Worm (Caenorhabditis elegans) whole organism, L3 larva: ENCODE results near the gene C47D12.2.

Experiments used
- R02D3.7 ChIP-seq: fragments of 150-350 bp; optimal IDR thresholded peaks from 2 replicates; lab custom pipeline; 2014; ENCODE audit warnings: missing biosample characterization, missing genetic modification characterization
- ZK546.5 ChIP-seq: sonication (generic microtip); optimal IDR thresholded peaks from 2 replicates; lab custom pipeline; 2017; ENCODE audit warnings: missing biosample characterization, missing genetic modification characterization
- ama-1 ChIP-seq: fragments of 150-350 bp; optimal IDR thresholded peaks from 2 replicates; lab custom pipeline; 2018
- ceh-16 ChIP-seq: sonication (generic microtip); optimal IDR thresholded peaks from 2 replicates; lab custom pipeline; 2017; ENCODE audit warnings: missing biosample characterization, missing genetic modification characterization
- ceh-82 ChIP-seq: fragments of 150-350 bp; optimal IDR thresholded peaks from 2 replicates; lab custom pipeline; 2014; ENCODE audit warnings: missing biosample characterization, missing genetic modification characterization
- ceh-9 ChIP-seq: sonication (generic microtip); optimal IDR thresholded peaks from 2 replicates; lab custom pipeline; 2018; ENCODE audit warnings: missing biosample characterization, missing genetic modification characterization
- daf-12 ChIP-seq: fragments of 150-350 bp; optimal IDR thresholded peaks from 2 replicates; lab custom pipeline; 2014; ENCODE audit warnings: missing biosample characterization, missing genetic modification reagents, missing genetic modification characterization
- egl-27 ChIP-seq: sonication (generic microtip); optimal IDR thresholded peaks from 4 replicates; lab custom pipeline; 2017; ENCODE audit warnings: missing biosample characterization, missing genetic modification reagents, missing genetic modification characterization
- egl-5 ChIP-seq: fragments of 150-350 bp; optimal IDR thresholded peaks from 2 replicates; lab custom pipeline; 2017; ENCODE audit warnings: missing biosample characterization, missing genetic modification reagents, missing genetic modification characterization, inconsistent platforms
- elt-2 ChIP-seq: sonication (generic microtip); optimal IDR thresholded peaks from 2 replicates; lab custom pipeline; 2016; ENCODE audit warnings: missing genetic modification reagents, mild to moderate bottlenecking, missing genetic modification characterization, missing compliant biosample characterization
- fos-1 ChIP-seq: fragments of 150-350 bp; optimal IDR thresholded peaks from 2 replicates; lab custom pipeline; 2014; ENCODE audit warnings: missing biosample characterization, missing genetic modification characterization
- hmg-11 ChIP-seq: sonication (generic microtip); optimal IDR thresholded peaks from 2 replicates; lab custom pipeline; 2016; ENCODE audit warnings: missing genetic modification characterization, missing compliant biosample characterization
- jun-1 ChIP-seq: fragments of 150-350 bp; optimal IDR thresholded peaks from 2 replicates; lab custom pipeline; 2014; ENCODE audit warnings: missing biosample characterization, missing genetic modification reagents, missing genetic modification characterization
- lin-15B ChIP-seq: fragments of 150-350 bp; optimal IDR thresholded peaks from 2 replicates; lab custom pipeline; 2014; ENCODE audit warnings: missing biosample characterization, missing genetic modification characterization
- lin-39 ChIP-seq: fragments of 150-350 bp; optimal IDR thresholded peaks from 2 replicates; lab custom pipeline; 2018; ENCODE audit warnings: missing biosample characterization, missing genetic modification reagents, missing genetic modification characterization
- lsy-12 ChIP-seq: sonication (generic microtip); optimal IDR thresholded peaks from 2 replicates; lab custom pipeline; 2016; ENCODE audit warnings: mild to moderate bottlenecking, missing genetic modification characterization, missing compliant biosample characterization
- mdl-1 ChIP-seq: fragments of 150-350 bp; optimal IDR thresholded peaks from 2 replicates; lab custom pipeline; 2014; ENCODE audit warnings: missing biosample characterization, missing genetic modification characterization
- mml-1 ChIP-seq: fragments of 150-350 bp; sonication (generic microtip); optimal IDR thresholded peaks from 3 replicates; lab custom pipeline; 2014; ENCODE audit warnings: missing biosample characterization, missing genetic modification characterization
- nfya-1 ChIP-seq: sonication (generic microtip); optimal IDR thresholded peaks from 2 replicates; lab custom pipeline; 2017; ENCODE audit warnings: missing genetic modification characterization, mild to moderate bottlenecking, missing compliant biosample characterization, antibody characterized with exemption, moderate library complexity; ENCODE audit not compliant: insufficient read depth
- nhr-11 ChIP-seq: fragments of 150-350 bp; optimal IDR thresholded peaks from 2 replicates; lab custom pipeline; 2014; ENCODE audit warnings: missing biosample characterization, missing genetic modification characterization
- nhr-12 ChIP-seq: fragments of 150-350 bp; optimal IDR thresholded peaks from 2 replicates; lab custom pipeline; 2014; ENCODE audit warnings: missing biosample characterization, missing genetic modification characterization
- nhr-23 ChIP-seq: fragments of 150-350 bp; optimal IDR thresholded peaks from 2 replicates; lab custom pipeline; 2014; ENCODE audit warnings: missing biosample characterization, missing genetic modification reagents, missing genetic modification characterization
- nhr-237 ChIP-seq: fragments of 150-350 bp; optimal IDR thresholded peaks from 2 replicates; lab custom pipeline; 2014; ENCODE audit warnings: missing biosample characterization, missing genetic modification characterization
- nhr-25 ChIP-seq: sonication (generic microtip); optimal IDR thresholded peaks from 2 replicates; lab custom pipeline; 2017; ENCODE audit warnings: missing biosample characterization, missing genetic modification characterization
- nhr-28 ChIP-seq: fragments of 150-350 bp; optimal IDR thresholded peaks from 2 replicates; lab custom pipeline; 2014; ENCODE audit warnings: missing biosample characterization, missing genetic modification characterization
- nhr-67 ChIP-seq: fragments of 150-350 bp; optimal IDR thresholded peaks from 2 replicates; lab custom pipeline; 2014; ENCODE audit warnings: missing biosample characterization, missing genetic modification characterization
- nhr-76 ChIP-seq: fragments of 150-350 bp; sonication (generic microtip); optimal IDR thresholded peaks from 5 replicates; lab custom pipeline; 2014; ENCODE audit warnings: missing biosample characterization, missing genetic modification characterization
- nhr-77 ChIP-seq: fragments of 150-350 bp; optimal IDR thresholded peaks from 2 replicates; lab custom pipeline; 2014; ENCODE audit warnings: missing biosample characterization, missing genetic modification characterization
- pha-4 ChIP-seq: fragments of 150-350 bp; optimal IDR thresholded peaks from 2 replicates; lab custom pipeline; 2014; ENCODE audit warnings: missing biosample characterization, missing genetic modification reagents, missing genetic modification characterization
- pqm-1 ChIP-seq: fragments of 150-350 bp; optimal IDR thresholded peaks from 2 replicates; lab custom pipeline; 2017; ENCODE audit warnings: missing biosample characterization, missing genetic modification characterization, inconsistent platforms
- sea-2 ChIP-seq: fragments of 150-350 bp; sonication (generic microtip); optimal IDR thresholded peaks from 4 replicates; lab custom pipeline; 2014; ENCODE audit warnings: missing biosample characterization, missing genetic modification reagents, missing genetic modification characterization
- skn-1 ChIP-seq: fragments of 150-350 bp; optimal IDR thresholded peaks from 2 replicates; lab custom pipeline; 2014; ENCODE audit warnings: missing biosample characterization, missing genetic modification characterization
- snpc-4 ChIP-seq: fragments of 150-350 bp; optimal IDR thresholded peaks from 2 replicates; lab custom pipeline; 2014; ENCODE audit warnings: missing biosample characterization, missing genetic modification characterization
- tbx-2 ChIP-seq: sonication (generic microtip); optimal IDR thresholded peaks from 2 replicates; lab custom pipeline; 2016; ENCODE audit warnings: mild to moderate bottlenecking, missing genetic modification characterization, missing compliant biosample characterization
- unc-39 ChIP-seq: sonication (generic microtip); optimal IDR thresholded peaks from 4 replicates; lab custom pipeline; 2017; ENCODE audit warnings: missing biosample characterization, missing genetic modification characterization
- ztf-11 ChIP-seq: fragments of 150-350 bp; optimal IDR thresholded peaks from 2 replicates; lab custom pipeline; 2014; ENCODE audit warnings: missing biosample characterization, missing genetic modification characterization

C47D12.2 gene

DNA sequence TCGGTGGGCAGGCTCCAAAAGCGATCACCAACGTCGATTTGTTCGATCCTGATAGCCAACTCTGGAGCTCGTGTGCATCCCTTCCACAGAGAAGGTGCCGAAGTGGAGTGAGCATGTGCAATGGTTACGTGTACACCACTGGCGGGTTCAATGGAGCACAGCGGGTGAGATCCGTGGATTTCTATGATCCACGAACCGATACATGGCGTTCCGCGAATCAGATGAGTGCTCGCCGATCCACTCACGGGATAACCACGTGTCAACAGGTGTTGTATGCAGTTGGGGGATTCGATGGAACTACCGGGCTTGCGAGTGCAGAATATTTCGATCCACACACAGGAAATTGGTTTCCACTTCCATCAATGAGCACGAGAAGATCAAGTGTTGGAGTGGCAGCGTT lies 14.8 kb downstream of the C47D12.2 start:
- TF ChIP-seq ceh-16 = no peak
- TF ChIP-seq egl-27 (tag; lab: Kevin White, UChicago) = no peak
- no peak for TF ChIP-seq daf-12 (tag; lab: Kevin White, UChicago)
- TF ChIP-seq nhr-23 = no peak

ce11 chrII:11694432-11694831 lies 18.3 kb downstream of the C47D12.2 start:
- TF ChIP-seq lin-15B (tag; lab: Kevin White, UChicago) = peak; percentile 31
- peak; percentile 40 for TF ChIP-seq lin-39 (tag; lab: Kevin White, UChicago)
- peak; percentile 45 for TF ChIP-seq nfya-1 (tag; lab: Kevin White, UChicago)
- TF ChIP-seq ceh-9 (tag; lab: Kevin White, UChicago) = no peak
- peak; percentile 56 for TF ChIP-seq snpc-4 (tag; lab: Kevin White, UChicago)
- peak; percentile 47 for TF ChIP-seq nhr-23
- peak; percentile 7 for TF ChIP-seq elt-2 (tag; lab: Kevin White, UChicago)
- peak; percentile 59 for TF ChIP-seq pha-4 (tag; lab: Kevin White, UChicago)
- no peak for TF ChIP-seq nhr-76 (tag; lab: Kevin White, UChicago)
- no peak for TF ChIP-seq lsy-12
- TF ChIP-seq hmg-11 = peak; percentile 57

DNA sequence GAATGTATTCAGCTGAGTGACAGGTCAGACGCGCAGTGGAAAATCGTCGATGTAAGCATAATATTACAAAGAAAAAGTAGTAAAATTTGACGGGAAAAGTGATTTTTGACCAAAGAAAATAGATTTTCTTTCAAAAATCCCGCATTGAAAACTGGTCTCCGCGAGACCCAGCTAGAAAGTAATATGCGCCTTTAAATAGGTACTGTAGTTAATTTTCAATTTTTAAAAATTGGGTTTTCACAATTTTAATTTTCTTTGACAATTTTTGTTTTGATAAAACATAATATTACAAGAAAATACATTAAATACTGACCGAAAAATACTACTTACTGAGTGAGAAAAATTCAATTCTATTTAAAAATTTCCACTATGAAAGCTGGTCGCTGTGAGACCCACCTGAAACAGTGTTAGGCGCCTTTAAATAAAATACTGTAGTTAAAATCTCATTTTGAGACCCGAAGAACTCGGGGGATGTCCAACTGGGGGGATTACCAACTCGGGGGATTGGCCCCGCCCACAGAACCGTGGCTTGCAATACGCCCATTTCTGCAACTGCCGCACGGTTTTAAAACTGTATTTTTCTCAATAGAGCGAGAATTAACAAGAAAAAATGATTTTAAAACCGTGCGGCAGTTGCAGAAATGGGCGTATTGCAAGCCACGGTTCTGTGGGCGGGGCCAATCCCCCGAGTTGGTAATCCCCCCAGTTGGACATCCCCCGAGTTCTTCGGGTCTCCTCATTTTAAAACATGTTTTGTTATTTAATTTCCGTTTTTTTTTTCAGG lies 19.2 kb downstream of the C47D12.2 start, which contains the start of gene tars-1:
tars-1 (minus strand) TSS at position 497 of the 784 bp plus-strand sequence.
- TF ChIP-seq nhr-23 = peak; percentile 21

ce11 chrII:11695945-11696270 lies 19.8 kb downstream of the C47D12.2 start, which contains the start of gene xpf-1:
xpf-1 (plus strand) TSS chrII:11696171.
- TF ChIP-seq nhr-12 (tag; lab: Kevin White, UChicago) (no peak), nhr-28 (no peak), egl-27 (tag; lab: Kevin White, UChicago) (no peak), mdl-1 (tag; lab: Kevin White, UChicago) (no peak), ceh-82 (tag; lab: Kevin White, UChicago) (no peak), fos-1 (tag; lab: Kevin White, UChicago) (no peak), ztf-11 (no peak), skn-1 (no peak), mml-1 (tag; lab: Kevin White, UChicago) (no peak), nhr-77 (no peak), nhr-25 (tag; lab: Kevin White, UChicago) (no peak), hmg-11 (no peak), lin-39 (tag; lab: Kevin White, UChicago) (no peak), tbx-2 (tag; lab: Kevin White, UChicago) (no peak), egl-5 (no peak), nhr-67 (tag; lab: Kevin White, UChicago) (no peak), pqm-1 (tag; lab: Kevin White, UChicago) (no peak), nhr-11 (no peak), sea-2 (GFP tag; lab: Kevin White, UChicago) (no peak)
- TF ChIP-seq, all 47 proteins: peak for 0

DNA sequence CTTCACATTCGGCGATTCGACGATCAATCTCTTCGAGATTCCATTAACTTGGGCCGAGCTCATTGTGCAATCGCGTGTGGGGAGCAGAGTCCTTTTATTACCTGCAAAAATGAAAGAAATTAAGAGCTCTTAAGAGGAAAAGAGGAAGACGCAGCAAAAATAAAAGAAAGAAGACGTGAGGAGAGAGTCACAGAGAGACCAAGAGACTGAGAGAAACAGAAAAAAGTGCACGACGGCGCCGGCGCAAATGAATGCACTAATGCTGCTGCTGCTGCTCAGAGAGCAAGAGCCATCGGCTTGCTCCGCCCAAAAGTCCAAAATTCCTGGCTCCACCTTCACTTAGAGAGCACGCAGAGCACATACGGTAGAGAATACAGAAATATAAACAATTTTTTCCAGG lies 24.1 kb downstream of the C47D12.2 start, which contains the start of gene inos-1:
inos-1 (minus strand) TSS at position 101 of the 400 bp plus-strand sequence.
- no peak for TF ChIP-seq unc-39 (tag; lab: Kevin White, UChicago)
- TF ChIP-seq skn-1 = no peak
- TF ChIP-seq jun-1 (tag; lab: Kevin White, UChicago) = no peak
- TF ChIP-seq ZK546.5 = no peak
- no peak for TF ChIP-seq pha-4 (tag; lab: Kevin White, UChicago)
- TF ChIP-seq snpc-4 (tag; lab: Kevin White, UChicago) = no peak
- no peak for TF ChIP-seq R02D3.7 (tag; lab: Kevin White, UChicago)
- no peak for TF ChIP-seq nhr-76 (tag; lab: Kevin White, UChicago)
- TF ChIP-seq egl-5 = no peak
- TF ChIP-seq nhr-237 (tag; lab: Kevin White, UChicago) = no peak
- no peak for TF ChIP-seq ama-1 (lab: Kevin White, UChicago)
- no peak for TF ChIP-seq ceh-9 (tag; lab: Kevin White, UChicago)
- no peak for TF ChIP-seq nhr-28
